Worm (Caenorhabditis elegans) whole organism, L1 larva: ENCODE measurements around the gene T09A12.1.

Source experiments
- Y116A8C.19 ChIP-seq: sonication (generic microtip); optimal IDR thresholded peaks from 2 replicates; lab custom pipeline; 2016; ENCODE audit warnings: missing compliant biosample characterization, missing genetic modification characterization, borderline replicate concordance
- alr-1 ChIP-seq: fragments of 200-800 bp; sonication (Bioruptor generic); optimal IDR thresholded peaks from 2 replicates; lab custom pipeline; 2018; ENCODE audit warnings: borderline replicate concordance, mild to moderate bottlenecking, missing genetic modification characterization, missing compliant biosample characterization
- blmp-1 ChIP-seq: fragments of 150-350 bp; optimal IDR thresholded peaks from 2 replicates; lab custom pipeline; 2014; ENCODE audit warnings: missing biosample characterization, missing genetic modification characterization
- ceh-8 ChIP-seq: fragments of 200-800 bp; sonication (Bioruptor generic); optimal IDR thresholded peaks from 2 replicates; lab custom pipeline; 2018; ENCODE audit warnings: mild to moderate bottlenecking, missing genetic modification characterization, moderate library complexity, missing compliant biosample characterization
- ceh-90 ChIP-seq: sonication (generic microtip); optimal IDR thresholded peaks from 2 replicates; lab custom pipeline; 2016; ENCODE audit warnings: missing genetic modification characterization, missing compliant biosample characterization
- ces-1 ChIP-seq: fragments of 150-350 bp; optimal IDR thresholded peaks from 2 replicates; lab custom pipeline; 2014; ENCODE audit warnings: missing biosample characterization, missing genetic modification reagents, missing genetic modification characterization
- efl-1 ChIP-seq, 4 experiments: fragments of 150-350 bp; optimal IDR thresholded peaks in 3 of 4; peaks in 1 of 4; 1 replicate in 1 of 4; 2 replicates in 3 of 4; lab custom pipeline; 2014; ENCODE audit warnings: missing biosample characterization in 2 of 4, missing genetic modification characterization in 2 of 4, missing genetic modification reagents in 2 of 4
- elt-2 ChIP-seq: sonication (generic microtip); optimal IDR thresholded peaks from 2 replicates; lab custom pipeline; 2016; ENCODE audit warnings: missing genetic modification characterization, mild to moderate bottlenecking, inconsistent platforms, missing compliant biosample characterization, missing genetic modification reagents
- elt-3 ChIP-seq, 6 experiments: fragments of 150-350 bp in 1 of 6; sonication (generic microtip); optimal IDR thresholded peaks; 2 replicates each; lab custom pipeline; 2017 to 2018; ENCODE audit warnings: missing biosample characterization in 6 of 6, missing genetic modification characterization in 6 of 6, inconsistent platforms in 1 of 6
- ets-5 ChIP-seq: fragments of 200-800 bp; sonication (Bioruptor generic); IDR thresholded peaks from 2 replicates; pipeline ENCODE4 v1.3.6; 2022; ENCODE audit warnings: missing genetic modification characterization, missing compliant biosample characterization
- fkh-10 ChIP-seq: sonication (generic microtip); optimal IDR thresholded peaks from 2 replicates; lab custom pipeline; 2017; ENCODE audit warnings: missing biosample characterization, missing genetic modification reagents, missing genetic modification characterization
- isw-1 ChIP-seq: fragments of 200-800 bp; sonication (Bioruptor generic); IDR thresholded peaks from 2 replicates; pipeline ENCODE4 v1.3.6; 2022; ENCODE audit warnings: missing genetic modification characterization, missing compliant biosample characterization
- lin-13 ChIP-seq: fragments of 150-350 bp; optimal IDR thresholded peaks from 2 replicates; lab custom pipeline; 2014; ENCODE audit warnings: missing biosample characterization, missing genetic modification reagents, missing genetic modification characterization
- lin-14 ChIP-seq: fragments of 200-800 bp; sonication (Bioruptor generic); optimal IDR thresholded peaks from 2 replicates; lab custom pipeline; 2018; ENCODE audit warnings: mild to moderate bottlenecking, missing genetic modification characterization, moderate library complexity, missing compliant biosample characterization
- lin-15B ChIP-seq: fragments of 150-350 bp; sonication (generic microtip); optimal IDR thresholded peaks from 3 replicates; lab custom pipeline; 2014; ENCODE audit warnings: missing biosample characterization, missing genetic modification characterization
- lin-35 ChIP-seq, 2 experiments: fragments of 150-350 bp; optimal IDR thresholded peaks; 2 replicates each; lab custom pipeline; 2014; ENCODE audit warnings: missing biosample characterization in 2 of 2, missing genetic modification characterization in 2 of 2, missing genetic modification reagents in 2 of 2
- lin-39 ChIP-seq: fragments of 150-350 bp; optimal IDR thresholded peaks from 2 replicates; lab custom pipeline; 2014; ENCODE audit warnings: missing biosample characterization, missing genetic modification reagents, missing genetic modification characterization
- lir-3 ChIP-seq: sonication (generic microtip); optimal IDR thresholded peaks from 2 replicates; lab custom pipeline; 2016; ENCODE audit warnings: mild to moderate bottlenecking, missing genetic modification characterization, moderate library complexity, missing compliant biosample characterization; ENCODE audit not compliant: poor library complexity
- lsy-2 ChIP-seq, 2 experiments: fragments of 150-350 bp; optimal IDR thresholded peaks; 2 replicates each; lab custom pipeline; 2014; ENCODE audit warnings: missing biosample characterization in 2 of 2, missing genetic modification characterization in 2 of 2
- mab-9 ChIP-seq: fragments of 200-800 bp; sonication (Bioruptor generic); IDR thresholded peaks from 2 replicates; pipeline ENCODE4 v1.3.6; 2022; ENCODE audit warnings: missing genetic modification reagents, missing genetic modification characterization, missing compliant biosample characterization
- mep-1 ChIP-seq: fragments of 150-350 bp; optimal IDR thresholded peaks from 2 replicates; lab custom pipeline; 2014; ENCODE audit warnings: missing biosample characterization, missing genetic modification characterization
- nhr-11 ChIP-seq: fragments of 150-350 bp; optimal IDR thresholded peaks from 2 replicates; lab custom pipeline; 2014; ENCODE audit warnings: missing biosample characterization, missing genetic modification characterization
- nhr-19 ChIP-seq: fragments of 200-800 bp; sonication (Bioruptor generic); conservative IDR thresholded peaks from 2 replicates; pipeline ENCODE4 v1.3.6; 2022; ENCODE audit warnings: missing genetic modification characterization, missing compliant biosample characterization
- nhr-20 ChIP-seq: sonication (generic microtip); optimal IDR thresholded peaks from 2 replicates; lab custom pipeline; 2016; ENCODE audit warnings: mild to moderate bottlenecking, missing genetic modification characterization, missing compliant biosample characterization
- nhr-76 ChIP-seq: sonication (generic microtip); optimal IDR thresholded peaks from 2 replicates; lab custom pipeline; 2017; ENCODE audit warnings: missing biosample characterization, missing genetic modification characterization
- nhr-85 ChIP-seq: sonication (generic microtip); peaks from one replicate; lab custom pipeline; 2016; ENCODE audit warnings: missing genetic modification characterization, inconsistent platforms, missing compliant biosample characterization
- pag-3 ChIP-seq: sonication (generic microtip); optimal IDR thresholded peaks from 2 replicates; lab custom pipeline; 2017; ENCODE audit warnings: missing genetic modification characterization, mild to moderate bottlenecking, missing compliant biosample characterization, antibody characterized with exemption, borderline replicate concordance; ENCODE audit not compliant: insufficient read depth
- rnt-1 ChIP-seq: sonication (generic microtip); optimal IDR thresholded peaks from 2 replicates; lab custom pipeline; 2016; ENCODE audit warnings: mild to moderate bottlenecking, missing genetic modification characterization, moderate library complexity, missing compliant biosample characterization
- skn-1 ChIP-seq: fragments of 150-350 bp; optimal IDR thresholded peaks from 2 replicates; lab custom pipeline; 2014; ENCODE audit warnings: missing biosample characterization, missing genetic modification characterization
- snu-23 ChIP-seq: sonication (generic microtip); optimal IDR thresholded peaks from 2 replicates; lab custom pipeline; 2016; ENCODE audit warnings: missing genetic modification characterization, missing compliant biosample characterization
- sox-4 ChIP-seq: sonication (generic microtip); optimal IDR thresholded peaks from 2 replicates; lab custom pipeline; 2016; ENCODE audit warnings: missing genetic modification characterization, missing compliant biosample characterization
- tbx-2 ChIP-seq: sonication (generic microtip); optimal IDR thresholded peaks from 2 replicates; lab custom pipeline; 2016; ENCODE audit warnings: missing genetic modification characterization, missing compliant biosample characterization
- unc-30 ChIP-seq: sonication (generic microtip); optimal IDR thresholded peaks from 2 replicates; lab custom pipeline; 2017; ENCODE audit warnings: missing biosample characterization, missing genetic modification characterization
- unc-62 ChIP-seq: fragments of 150-350 bp; optimal IDR thresholded peaks from 2 replicates; lab custom pipeline; 2014; ENCODE audit warnings: missing biosample characterization, missing genetic modification reagents, missing genetic modification characterization
- unc-98 ChIP-seq: fragments of 200-800 bp; sonication (Bioruptor generic); IDR thresholded peaks from 2 replicates; pipeline ENCODE4 v1.3.6; 2022; ENCODE audit warnings: missing genetic modification characterization, missing compliant biosample characterization
- vab-15 ChIP-seq: sonication (generic microtip); optimal IDR thresholded peaks from 2 replicates; lab custom pipeline; 2017; ENCODE audit warnings: missing genotype, mild to moderate bottlenecking, missing genetic modification characterization, missing compliant biosample characterization
- xbp-1 ChIP-seq: sonication (generic microtip); optimal IDR thresholded peaks from 2 replicates; lab custom pipeline; 2016; ENCODE audit warnings: missing genetic modification characterization, missing compliant biosample characterization

The T09A12.1 gene

ce11 chrIV:8243170-8243569 is 1.0 kb upstream of the T09A12.1 start:
- TF ChIP-seq rnt-1 (tag; lab: Kevin White, UChicago) (peak; percentile 3), blmp-1 (tag; lab: Kevin White, UChicago) (peak; percentile 15), nhr-85 (tag; lab: Kevin White, UChicago) (peak; percentile 84), efl-1 (optimal IDR thresholded peaks at IDR 0.05; lab: Kevin White, UChicago) (no peak), efl-1 (GFP tag; optimal IDR thresholded peaks at IDR 0.05 in 1 of 2; lab: Kevin White, UChicago) (peak in 1 of 2 experiments; percentile 70), xbp-1 (tag; lab: Kevin White, UChicago) (no peak), tbx-2 (tag; lab: Kevin White, UChicago) (no peak)
- TF ChIP-seq, all 84 proteins: peak for 4

- TF ChIP-seq fkh-10 (GFP tag; lab: Kevin White, UChicago): no peak
- TF ChIP-seq, all 84 proteins: peak for 0
Observed at ce11 chrIV:8243599-8243998, 613 bp upstream of the T09A12.1 start, which contains the start of gene T09A12.8. Gene T09A12.8, minus strand, starts transcription at chrIV:8243699.

ce11 chrIV:8247341-8247740 is 3.1 kb downstream of the T09A12.1 start:
- no peak for TF ChIP-seq snu-23 (GFP tag; lab: Kevin White, UChicago)
- TF ChIP-seq ceh-8 (GFP tag; lab: Kevin White, UChicago): no peak
- no peak for TF ChIP-seq nhr-20
- TF ChIP-seq lin-15B (tag; lab: Kevin White, UChicago): no peak
- no peak for TF ChIP-seq skn-1 (tag; lab: Kevin White, UChicago)
- no peak for TF ChIP-seq isw-1 (GFP tag; lab: Robert Waterston, UW)
- TF ChIP-seq xbp-1 (tag; lab: Kevin White, UChicago): no peak
- no peak for TF ChIP-seq sox-4 (tag; lab: Kevin White, UChicago)
- TF ChIP-seq pag-3 (tag; lab: Kevin White, UChicago): no peak
- TF ChIP-seq vab-15 (tag; lab: Kevin White, UChicago): no peak
- no peak for TF ChIP-seq nhr-19 (GFP tag; lab: Robert Waterston, UW)
- peak; percentile 81 for TF ChIP-seq nhr-85 (tag; lab: Kevin White, UChicago)
- TF ChIP-seq unc-62 (GFP tag; lab: Kevin White, UChicago): no peak
- no peak for TF ChIP-seq lir-3 (tag; lab: Kevin White, UChicago)
- no peak for TF ChIP-seq nhr-11 (tag; lab: Kevin White, UChicago)
- TF ChIP-seq lin-14 (GFP tag; lab: Kevin White, UChicago): peak; percentile 17
- no peak for TF ChIP-seq ceh-90 (tag; lab: Kevin White, UChicago)
- no peak for TF ChIP-seq ets-5 (GFP tag; lab: Robert Waterston, UW)

ce11 chrIV:8251346-8251745 is 7.1 kb downstream of the T09A12.1 start:
- TF ChIP-seq mep-1 (tag; lab: Kevin White, UChicago) (no peak), lin-39 (tag; lab: Kevin White, UChicago) (no peak), Y116A8C.19 (tag; lab: Kevin White, UChicago) (no peak), elt-3 (tag; optimal IDR thresholded peaks at IDR 0.05; lab: Kevin White, UChicago) (no peak), nhr-76 (no peak), mab-9 (GFP tag; lab: Robert Waterston, UW) (no peak), elt-2 (peak; percentile 27), lin-35 (GFP tag; optimal IDR thresholded peaks at IDR 0.05; lab: Kevin White, UChicago) (peak in 1 of 2 experiments; percentile 0), ces-1 (GFP tag; lab: Kevin White, UChicago) (no peak), unc-30 (tag; lab: Kevin White, UChicago) (no peak), efl-1 (optimal IDR thresholded peaks at IDR 0.05; lab: Kevin White, UChicago) (no peak), efl-1 (GFP tag; optimal IDR thresholded peaks at IDR 0.05 in 1 of 2; lab: Kevin White, UChicago) (no peak), blmp-1 (tag; lab: Kevin White, UChicago) (no peak), ceh-8 (GFP tag; lab: Kevin White, UChicago) (no peak), unc-98 (GFP tag; lab: Robert Waterston, UW) (no peak), alr-1 (tag; lab: Kevin White, UChicago) (no peak), lin-13 (GFP tag; lab: Kevin White, UChicago) (no peak), lsy-2 (tag; optimal IDR thresholded peaks at IDR 0.05; lab: Kevin White, UChicago) (no peak)
